Worm (Caenorhabditis elegans): Measurements from ENCODE around the gene T13C2.3.

The T13C2.3 gene

DNA sequence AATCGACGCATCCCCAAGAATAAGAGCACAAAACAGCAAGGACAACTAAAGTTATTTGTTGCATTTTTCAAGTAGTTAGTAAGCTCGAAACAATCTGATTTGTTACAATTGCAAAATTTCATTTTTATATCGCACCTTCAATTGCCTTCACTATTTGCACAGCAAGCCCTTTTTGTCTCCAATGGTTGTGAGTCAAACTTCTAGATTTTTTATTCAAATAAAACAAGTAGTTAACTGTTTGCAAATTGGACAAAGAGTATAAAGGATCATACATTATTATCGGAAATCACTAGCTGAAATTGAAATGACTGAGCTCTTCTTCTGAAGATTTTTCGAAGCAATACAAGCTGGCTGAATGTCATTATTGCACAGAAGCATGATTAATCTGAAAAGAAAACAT, 36.2 kb upstream of the T13C2.3 start, which contains the start of gene F41G3.21:
Gene F41G3.21, minus strand, starts transcription at position 101 of the 400 bp plus-strand sequence.
- TF ChIP-seq zag-1 (tag; optimal IDR thresholded peaks at IDR 0.05) (no peak), nhr-12 (tag; optimal IDR thresholded peaks at IDR 0.05) (no peak)

- no peak for TF ChIP-seq lin-11 (tag; optimal IDR thresholded peaks at IDR 0.05)
- no peak for TF ChIP-seq unc-55 (GFP tag; optimal IDR thresholded peaks at IDR 0.05)
- no peak for TF ChIP-seq nhr-77 (tag; optimal IDR thresholded peaks at IDR 0.05)
- TF ChIP-seq mbf-1 (tag; optimal IDR thresholded peaks at IDR 0.05), result no peak
- no peak for TF ChIP-seq nhr-12 (tag; optimal IDR thresholded peaks at IDR 0.05)
- no peak for TF ChIP-seq unc-62 (GFP tag; optimal IDR thresholded peaks at IDR 0.05)
- no peak for TF ChIP-seq nhr-11 (tag; optimal IDR thresholded peaks at IDR 0.05)
- no peak for TF ChIP-seq gmeb-1 (tag; optimal IDR thresholded peaks at IDR 0.05)
Measured at ce11 chrII:6754671-6755224, 34.3 kb upstream of the T13C2.3 start, which contains the start of the genes srx-95 and fis-1. Gene srx-95 (minus strand): TSS chrII:6754771. Gene fis-1 (plus strand): TSS chrII:6755174.

DNA sequence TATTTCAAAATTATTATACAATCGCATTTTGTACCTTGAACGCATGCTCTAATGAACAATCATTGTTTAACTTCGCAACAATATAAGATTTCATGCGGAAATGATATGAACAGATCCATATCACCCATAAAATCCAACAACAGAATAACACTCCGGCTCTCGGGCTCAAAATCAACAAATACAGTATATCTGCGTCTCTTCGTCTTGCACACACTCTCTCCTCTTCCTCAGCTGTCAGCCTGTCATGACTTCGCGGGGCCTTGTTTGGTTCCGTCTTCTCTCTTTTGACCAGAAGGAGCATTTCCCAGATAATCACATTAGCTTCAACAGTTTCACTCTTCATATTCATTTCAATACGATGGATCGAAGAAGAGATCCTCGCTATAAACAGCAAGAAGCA, 32.8 kb upstream of the T13C2.3 start, which contains the start of gene F41G3.3:
Gene F41G3.3, plus strand, starts transcription at position 301 of the 400 bp plus-strand sequence.
- TF ChIP-seq ztf-11 (tag; optimal IDR thresholded peaks at IDR 0.05) (no peak), nhr-12 (tag; optimal IDR thresholded peaks at IDR 0.05) (no peak), sem-4 (tag; optimal IDR thresholded peaks at IDR 0.05) (no peak), nhr-129 (tag; optimal IDR thresholded peaks at IDR 0.05) (no peak), nhr-237 (tag; optimal IDR thresholded peaks at IDR 0.05) (no peak), dmd-4 (tag; optimal IDR thresholded peaks at IDR 0.05) (no peak), nhr-25 (tag; optimal IDR thresholded peaks at IDR 0.05) (no peak), unc-62 (GFP tag; optimal IDR thresholded peaks at IDR 0.05) (no peak), R02D3.7 (tag; optimal IDR thresholded peaks at IDR 0.05) (no peak), egl-27 (tag; optimal IDR thresholded peaks at IDR 0.05) (no peak), lsy-2 (tag; optimal IDR thresholded peaks at IDR 0.05) (no peak), Y55F3AM.14 (GFP tag; optimal IDR thresholded peaks at IDR 0.05) (no peak), F13H6.1 (tag; optimal IDR thresholded peaks at IDR 0.05) (no peak), unc-55 (GFP tag; optimal IDR thresholded peaks at IDR 0.05) (no peak), ZK546.5 (tag; optimal IDR thresholded peaks at IDR 0.05) (no peak), blmp-1 (tag; optimal IDR thresholded peaks at IDR 0.05; ENCODE audit: insufficient read depth) (no peak), mbf-1 (tag; optimal IDR thresholded peaks at IDR 0.05) (no peak), C34F6.9 (tag; optimal IDR thresholded peaks at IDR 0.05) (no peak)

- TF ChIP-seq sem-4 (tag; optimal IDR thresholded peaks at IDR 0.05) (no peak), unc-62 (GFP tag; optimal IDR thresholded peaks at IDR 0.05) (no peak), snpc-4 (tag; optimal IDR thresholded peaks at IDR 0.05) (no peak), C34F6.9 (tag; optimal IDR thresholded peaks at IDR 0.05) (no peak), nhr-77 (tag; optimal IDR thresholded peaks at IDR 0.05) (no peak), egl-27 (tag; optimal IDR thresholded peaks at IDR 0.05) (no peak), nhr-25 (tag; optimal IDR thresholded peaks at IDR 0.05) (no peak), aly-2 (tag; optimal IDR thresholded peaks at IDR 0.05) (no peak), nhr-237 (tag; optimal IDR thresholded peaks at IDR 0.05) (no peak), mbf-1 (tag; optimal IDR thresholded peaks at IDR 0.05) (no peak)
Measured at ce11 chrII:6764734-6765133, 24.3 kb upstream of the T13C2.3 start, which contains the start of gene nlp-50. Gene nlp-50 (plus strand): TSS chrII:6765034.

DNA sequence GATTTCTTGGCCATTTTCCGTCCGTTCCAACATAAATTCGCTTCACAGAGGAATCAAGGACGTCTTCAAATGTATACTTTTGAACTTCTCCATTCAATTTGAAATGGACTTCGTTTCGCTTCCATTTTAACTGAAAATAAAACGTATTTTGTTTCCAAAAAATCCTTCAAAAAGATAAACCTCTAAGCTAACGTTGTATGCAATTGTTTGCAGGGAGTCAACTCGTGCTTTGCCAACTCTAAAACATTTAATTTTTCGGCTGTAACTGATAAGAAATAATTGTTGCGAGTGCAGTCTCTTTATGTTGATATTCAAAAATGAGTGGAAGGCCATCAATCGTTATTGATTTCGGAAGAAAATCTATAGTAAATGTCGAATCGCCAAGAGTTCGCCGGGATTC, 21.0 kb upstream of the T13C2.3 start, which contains the start of gene F41G3.18:
Gene F41G3.18, plus strand, starts transcription at position 301 of the 400 bp plus-strand sequence.
- TF ChIP-seq nhr-12 (tag; optimal IDR thresholded peaks at IDR 0.05) (no peak), nhr-237 (tag; optimal IDR thresholded peaks at IDR 0.05) (no peak), ztf-11 (tag; optimal IDR thresholded peaks at IDR 0.05) (no peak), dmd-4 (tag; optimal IDR thresholded peaks at IDR 0.05) (no peak), skn-1 (tag; optimal IDR thresholded peaks at IDR 0.05) (no peak), lsy-2 (tag; optimal IDR thresholded peaks at IDR 0.05) (no peak), fos-1 (tag; optimal IDR thresholded peaks at IDR 0.05) (peak; percentile 35), ztf-4 (tag; optimal IDR thresholded peaks at IDR 0.05) (no peak)

- TF ChIP-seq C34F6.9 (tag; optimal IDR thresholded peaks at IDR 0.05) (no peak), sem-4 (tag; optimal IDR thresholded peaks at IDR 0.05) (no peak), lin-11 (tag; optimal IDR thresholded peaks at IDR 0.05) (no peak), unc-39 (tag; optimal IDR thresholded peaks at IDR 0.05) (no peak), F13H6.1 (tag; optimal IDR thresholded peaks at IDR 0.05) (no peak), elt-3 (tag; optimal IDR thresholded peaks at IDR 0.05) (no peak), fos-1 (tag; optimal IDR thresholded peaks at IDR 0.05) (no peak), nhr-12 (tag; optimal IDR thresholded peaks at IDR 0.05) (no peak), mdl-1 (tag; optimal IDR thresholded peaks at IDR 0.05) (no peak), zag-1 (tag; optimal IDR thresholded peaks at IDR 0.05) (no peak)
Measured at ce11 chrII:6770030-6770429, 19.0 kb upstream of the T13C2.3 start.

All from whole organism, L2 larva.